Worm (Caenorhabditis elegans) whole organism, L1 larva: Measurements from ENCODE around the gene elpc-3.
A peak's percentile ranks its signal among the peaks of the same experiment; 100 is the strongest.

Experiments used
- C34B4.2 ChIP-seq: sonication (generic microtip); optimal IDR thresholded peaks from 2 replicates; lab custom pipeline; 2017; ENCODE audit warnings: mild to moderate bottlenecking, missing genetic modification characterization, missing compliant biosample characterization
- Y116A8C.19 ChIP-seq: sonication (generic microtip); optimal IDR thresholded peaks from 2 replicates; lab custom pipeline; 2016; ENCODE audit warnings: missing compliant biosample characterization, missing genetic modification characterization, borderline replicate concordance
- aha-1 ChIP-seq: fragments of 150-350 bp; optimal IDR thresholded peaks from 2 replicates; lab custom pipeline; 2014; ENCODE audit warnings: missing biosample characterization, missing genetic modification characterization
- alr-1 ChIP-seq: fragments of 200-800 bp; sonication (Bioruptor generic); optimal IDR thresholded peaks from 2 replicates; lab custom pipeline; 2018; ENCODE audit warnings: borderline replicate concordance, mild to moderate bottlenecking, missing genetic modification characterization, missing compliant biosample characterization
- aly-2 ChIP-seq: fragments of 150-350 bp; optimal IDR thresholded peaks from 2 replicates; lab custom pipeline; 2014; ENCODE audit warnings: missing biosample characterization, missing genetic modification characterization
- ama-1 ChIP-seq: fragments of 150-350 bp; optimal IDR thresholded peaks from 2 replicates; lab custom pipeline; 2014
- ceh-63 ChIP-seq: fragments of 200-800 bp; sonication (Bioruptor generic); optimal IDR thresholded peaks from 2 replicates; lab custom pipeline; 2018; ENCODE audit warnings: mild to moderate bottlenecking, missing genetic modification characterization, missing compliant biosample characterization
- ceh-8 ChIP-seq: fragments of 200-800 bp; sonication (Bioruptor generic); optimal IDR thresholded peaks from 2 replicates; lab custom pipeline; 2018; ENCODE audit warnings: mild to moderate bottlenecking, missing genetic modification characterization, moderate library complexity, missing compliant biosample characterization
- ceh-90 ChIP-seq: sonication (generic microtip); optimal IDR thresholded peaks from 2 replicates; lab custom pipeline; 2016; ENCODE audit warnings: missing genetic modification characterization, missing compliant biosample characterization
- efl-1 ChIP-seq, 4 experiments: fragments of 150-350 bp; optimal IDR thresholded peaks in 3 of 4; peaks in 1 of 4; 1 replicate in 1 of 4; 2 replicates in 3 of 4; lab custom pipeline; 2014; ENCODE audit warnings: missing biosample characterization in 2 of 4, missing genetic modification characterization in 2 of 4, missing genetic modification reagents in 2 of 4
- efl-3 ChIP-seq: fragments of 200-800 bp; sonication (Bioruptor generic); optimal IDR thresholded peaks from 2 replicates; lab custom pipeline; 2018; ENCODE audit warnings: mild to moderate bottlenecking, missing genetic modification characterization, missing compliant biosample characterization
- elt-2 ChIP-seq: sonication (generic microtip); optimal IDR thresholded peaks from 2 replicates; lab custom pipeline; 2016; ENCODE audit warnings: missing genetic modification characterization, mild to moderate bottlenecking, inconsistent platforms, missing compliant biosample characterization, missing genetic modification reagents
- elt-3 ChIP-seq, 6 experiments: fragments of 150-350 bp in 1 of 6; sonication (generic microtip); optimal IDR thresholded peaks; 2 replicates each; lab custom pipeline; 2017 to 2018; ENCODE audit warnings: missing biosample characterization in 6 of 6, missing genetic modification characterization in 6 of 6, inconsistent platforms in 1 of 6
- fkh-10 ChIP-seq: sonication (generic microtip); optimal IDR thresholded peaks from 2 replicates; lab custom pipeline; 2017; ENCODE audit warnings: missing biosample characterization, missing genetic modification reagents, missing genetic modification characterization
- fkh-4 ChIP-seq: sonication (generic microtip); optimal IDR thresholded peaks from 2 replicates; lab custom pipeline; 2016; ENCODE audit warnings: missing compliant biosample characterization, missing genetic modification characterization, borderline replicate concordance
- fkh-8 ChIP-seq: sonication (generic microtip); optimal IDR thresholded peaks from 2 replicates; lab custom pipeline; 2016; ENCODE audit warnings: mild to moderate bottlenecking, missing genetic modification characterization, missing compliant biosample characterization
- fos-1 ChIP-seq: fragments of 150-350 bp; optimal IDR thresholded peaks from 2 replicates; lab custom pipeline; 2014; ENCODE audit warnings: missing biosample characterization, missing genetic modification characterization
- hlh-17 ChIP-seq: fragments of 200-800 bp; sonication (Bioruptor generic); optimal IDR thresholded peaks from 2 replicates; lab custom pipeline; 2018; ENCODE audit warnings: missing genetic modification characterization, mild to moderate bottlenecking, missing compliant biosample characterization, moderate library complexity, borderline replicate concordance
- hlh-4 ChIP-seq: sonication (generic microtip); optimal IDR thresholded peaks from 2 replicates; lab custom pipeline; 2016; ENCODE audit warnings: mild to moderate bottlenecking, missing genetic modification characterization, missing compliant biosample characterization
- hpl-2 ChIP-seq: fragments of 150-350 bp; optimal IDR thresholded peaks from 2 replicates; lab custom pipeline; 2014; ENCODE audit warnings: missing biosample characterization, missing genetic modification reagents, missing genetic modification characterization
- lin-13 ChIP-seq: fragments of 150-350 bp; optimal IDR thresholded peaks from 2 replicates; lab custom pipeline; 2014; ENCODE audit warnings: missing biosample characterization, missing genetic modification reagents, missing genetic modification characterization
- lin-14 ChIP-seq: fragments of 200-800 bp; sonication (Bioruptor generic); optimal IDR thresholded peaks from 2 replicates; lab custom pipeline; 2018; ENCODE audit warnings: mild to moderate bottlenecking, missing genetic modification characterization, moderate library complexity, missing compliant biosample characterization
- lin-39 ChIP-seq: fragments of 150-350 bp; optimal IDR thresholded peaks from 2 replicates; lab custom pipeline; 2014; ENCODE audit warnings: missing biosample characterization, missing genetic modification reagents, missing genetic modification characterization
- lsy-2 ChIP-seq, 2 experiments: fragments of 150-350 bp; optimal IDR thresholded peaks; 2 replicates each; lab custom pipeline; 2014; ENCODE audit warnings: missing biosample characterization in 2 of 2, missing genetic modification characterization in 2 of 2
- mef-2 ChIP-seq: fragments of 150-350 bp; optimal IDR thresholded peaks from 2 replicates; lab custom pipeline; 2014; ENCODE audit warnings: missing biosample characterization, missing genetic modification characterization
- mep-1 ChIP-seq: fragments of 150-350 bp; optimal IDR thresholded peaks from 2 replicates; lab custom pipeline; 2014; ENCODE audit warnings: missing biosample characterization, missing genetic modification characterization
- nhr-237 ChIP-seq: fragments of 150-350 bp; optimal IDR thresholded peaks from 2 replicates; lab custom pipeline; 2014; ENCODE audit warnings: missing biosample characterization, missing genetic modification characterization
- nhr-76 ChIP-seq: sonication (generic microtip); optimal IDR thresholded peaks from 2 replicates; lab custom pipeline; 2017; ENCODE audit warnings: missing biosample characterization, missing genetic modification characterization
- nhr-84 ChIP-seq: sonication (generic microtip); optimal IDR thresholded peaks from 2 replicates; lab custom pipeline; 2017; ENCODE audit warnings: missing biosample characterization, missing genetic modification characterization
- nhr-90 ChIP-seq: sonication (generic microtip); optimal IDR thresholded peaks from 2 replicates; lab custom pipeline; 2016; ENCODE audit warnings: mild to moderate bottlenecking, missing genetic modification characterization, missing compliant biosample characterization; ENCODE audit not compliant: poor library complexity
- pag-3 ChIP-seq: sonication (generic microtip); optimal IDR thresholded peaks from 2 replicates; lab custom pipeline; 2017; ENCODE audit warnings: missing genetic modification characterization, mild to moderate bottlenecking, missing compliant biosample characterization, antibody characterized with exemption, borderline replicate concordance; ENCODE audit not compliant: insufficient read depth
- pax-3 ChIP-seq: fragments of 200-800 bp; sonication (Bioruptor generic); optimal IDR thresholded peaks from 2 replicates; lab custom pipeline; 2018; ENCODE audit warnings: mild to moderate bottlenecking, missing genetic modification characterization, moderate library complexity, missing compliant biosample characterization
- pqm-1 ChIP-seq: sonication (generic microtip); optimal IDR thresholded peaks from 3 replicates; lab custom pipeline; 2017; ENCODE audit warnings: missing biosample characterization, missing genetic modification characterization
- snpc-4 ChIP-seq: fragments of 150-350 bp; optimal IDR thresholded peaks from 2 replicates; lab custom pipeline; 2014; ENCODE audit warnings: missing biosample characterization, missing genetic modification characterization
- snu-23 ChIP-seq: sonication (generic microtip); optimal IDR thresholded peaks from 2 replicates; lab custom pipeline; 2016; ENCODE audit warnings: missing genetic modification characterization, missing compliant biosample characterization
- sox-4 ChIP-seq: sonication (generic microtip); optimal IDR thresholded peaks from 2 replicates; lab custom pipeline; 2016; ENCODE audit warnings: missing genetic modification characterization, missing compliant biosample characterization
- tlp-1 ChIP-seq: fragments of 150-350 bp; optimal IDR thresholded peaks from 2 replicates; lab custom pipeline; 2014; ENCODE audit warnings: missing biosample characterization, missing genetic modification characterization
- unc-130 ChIP-seq: fragments of 150-350 bp; optimal IDR thresholded peaks from 2 replicates; lab custom pipeline; 2017; ENCODE audit warnings: missing biosample characterization, missing genetic modification characterization, inconsistent platforms
- unc-30 ChIP-seq: sonication (generic microtip); optimal IDR thresholded peaks from 2 replicates; lab custom pipeline; 2017; ENCODE audit warnings: missing biosample characterization, missing genetic modification characterization
- zip-4 ChIP-seq: fragments of 200-800 bp; sonication (Bioruptor generic); optimal IDR thresholded peaks from 2 replicates; lab custom pipeline; 2018; ENCODE audit warnings: mild to moderate bottlenecking, missing genetic modification characterization, moderate library complexity, missing compliant biosample characterization

Gene elpc-3

DNA sequence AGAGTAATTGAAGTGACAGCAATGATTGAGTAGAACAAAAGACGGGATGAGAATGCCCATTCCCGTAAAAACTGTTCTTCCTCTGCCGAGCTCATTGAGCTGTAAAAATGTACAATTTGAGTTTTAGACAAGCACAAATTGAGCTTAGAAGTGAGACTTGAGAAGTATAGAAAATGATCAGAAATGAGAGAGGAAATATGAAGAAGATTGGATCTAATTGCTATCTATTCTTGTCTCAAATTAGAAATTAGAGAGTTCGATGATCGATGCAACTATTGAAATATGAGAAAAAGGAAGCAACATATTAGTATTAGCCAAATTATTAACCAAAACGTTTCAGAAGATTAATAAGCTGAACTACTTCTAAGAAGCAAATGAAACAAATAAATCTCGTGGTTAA, 11.1 kb downstream of the elpc-3 start, which contains the start of gene ZK863.1:
Gene ZK863.1, minus strand, starts transcription at position 101 of the 400 bp plus-strand sequence.
- TF ChIP-seq lin-14 (GFP tag; lab: Kevin White, UChicago) (peak; percentile 35), lin-39 (tag; lab: Kevin White, UChicago) (no peak)
- TF ChIP-seq, all 84 proteins: peak for 1

DNA sequence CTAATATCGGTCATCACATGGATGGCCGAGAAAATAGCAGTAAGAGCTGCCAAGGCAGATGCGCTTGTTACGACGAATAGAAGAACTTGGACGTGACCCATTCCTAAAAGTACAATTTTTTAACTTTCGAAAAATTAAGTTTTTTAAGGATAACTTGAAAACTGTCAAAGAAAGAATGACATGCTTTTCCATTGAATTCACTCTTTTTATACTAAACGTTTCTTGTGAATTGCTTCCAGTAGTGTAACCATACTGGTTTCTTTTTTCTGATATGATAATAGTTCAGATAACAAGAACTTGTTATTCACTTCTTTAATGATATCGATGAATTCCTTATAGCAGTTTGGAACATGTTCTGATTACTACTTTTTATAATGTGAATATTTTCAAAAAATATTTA, 13.6 kb downstream of the elpc-3 start, which contains the start of gene col-37:
Gene col-37, minus strand, starts transcription at position 101 of the 400 bp plus-strand sequence.
- TF ChIP-seq hlh-17 (GFP tag; lab: Kevin White, UChicago) (no peak), ceh-63 (no peak), lsy-2 (tag; optimal IDR thresholded peaks at IDR 0.05; lab: Kevin White, UChicago) (no peak), tlp-1 (tag; lab: Kevin White, UChicago) (no peak), sox-4 (tag; lab: Kevin White, UChicago) (no peak), pax-3 (no peak), ceh-8 (GFP tag; lab: Kevin White, UChicago) (no peak), C34B4.2 (no peak), nhr-84 (no peak), alr-1 (tag; lab: Kevin White, UChicago) (no peak), snpc-4 (tag; lab: Kevin White, UChicago) (no peak), mep-1 (tag; lab: Kevin White, UChicago) (no peak), pqm-1 (no peak), hpl-2 (GFP tag; lab: Kevin White, UChicago) (no peak)

DNA sequence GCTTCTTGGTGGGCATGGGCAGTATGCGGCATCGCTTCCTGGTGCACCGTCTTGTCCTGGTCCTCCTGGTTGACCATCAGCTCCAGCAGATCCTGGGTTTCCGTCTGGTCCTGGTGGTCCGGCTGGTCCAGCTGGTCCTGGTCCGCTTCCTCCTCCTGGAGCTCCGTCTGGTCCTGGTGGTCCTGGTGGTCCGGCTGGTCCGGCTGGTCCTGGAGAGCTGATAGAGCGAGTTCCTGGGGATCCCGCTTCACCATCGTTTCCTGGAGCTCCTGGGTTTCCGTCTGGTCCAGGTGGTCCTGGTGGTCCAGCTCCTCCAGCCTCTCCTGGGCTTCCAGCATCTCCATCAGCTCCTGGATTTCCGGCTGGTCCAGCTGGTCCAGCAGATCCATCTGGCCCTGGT, 14.2 kb downstream of the elpc-3 start:
- TF ChIP-seq zip-4 (GFP tag; lab: Kevin White, UChicago) = no peak
- peak; percentile 43 for TF ChIP-seq ceh-8 (GFP tag; lab: Kevin White, UChicago)

DNA sequence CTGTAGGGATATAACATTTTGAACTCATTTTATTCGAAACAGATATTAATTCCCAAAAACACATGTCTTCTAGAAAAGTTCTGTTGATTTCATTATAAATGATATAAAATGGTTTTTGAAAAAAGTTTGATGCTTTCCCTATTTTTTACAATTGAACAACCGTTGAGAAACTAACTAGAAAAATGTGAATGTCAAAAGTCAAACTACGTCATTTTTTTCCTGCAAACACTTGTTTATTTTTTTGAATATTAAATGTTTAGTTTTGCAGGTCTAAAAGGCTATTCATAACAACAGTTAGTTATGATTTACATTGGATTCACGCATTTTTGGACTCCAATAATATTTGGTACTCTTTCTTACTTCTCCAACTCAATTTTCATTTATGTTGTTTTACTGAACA, 18.3 kb downstream of the elpc-3 start, which contains the start of gene srj-4:
Gene srj-4, plus strand, starts transcription at position 301 of the 400 bp plus-strand sequence.
- TF ChIP-seq ceh-90 (tag; lab: Kevin White, UChicago) (no peak), elt-2 (tag; lab: Kevin White, UChicago) (no peak), nhr-90 (tag; lab: Kevin White, UChicago) (no peak), fkh-10 (GFP tag; lab: Kevin White, UChicago) (no peak), efl-3 (GFP tag; lab: Kevin White, UChicago) (no peak), aly-2 (tag; lab: Kevin White, UChicago) (no peak), efl-1 (optimal IDR thresholded peaks at IDR 0.05; lab: Kevin White, UChicago) (no peak), efl-1 (GFP tag; optimal IDR thresholded peaks at IDR 0.05 in 1 of 2; lab: Kevin White, UChicago) (no peak), zip-4 (GFP tag; lab: Kevin White, UChicago) (no peak), snpc-4 (tag; lab: Kevin White, UChicago) (no peak), snu-23 (GFP tag; lab: Kevin White, UChicago) (no peak), Y116A8C.19 (tag; lab: Kevin White, UChicago) (no peak), hlh-4 (no peak)

DNA sequence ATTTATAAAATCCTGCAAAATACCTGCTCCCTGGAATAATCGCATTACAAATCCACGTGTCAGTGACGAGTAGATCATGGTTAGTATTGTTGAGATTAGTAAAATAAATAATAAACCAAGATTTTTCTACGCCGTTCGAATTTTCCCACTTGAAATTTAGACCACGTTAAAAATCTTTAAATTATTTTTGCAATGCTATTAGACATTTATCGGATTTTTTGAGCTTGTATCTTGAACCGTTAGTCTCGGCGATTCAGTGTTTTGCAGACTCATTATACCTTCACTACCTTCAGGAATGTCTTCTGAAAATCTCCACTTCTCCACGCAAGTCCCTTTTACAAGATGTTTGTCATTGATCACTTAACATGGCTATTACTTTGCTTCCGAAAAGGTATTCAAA, 19.0 kb downstream of the elpc-3 start, which contains the start of gene C27A7.5:
Gene C27A7.5, minus strand, starts transcription at position 101 of the 400 bp plus-strand sequence.
- TF ChIP-seq mep-1 (tag; lab: Kevin White, UChicago) (no peak), ama-1 (lab: Kevin White, UChicago) (no peak), fos-1 (tag; lab: Kevin White, UChicago) (no peak)

DNA sequence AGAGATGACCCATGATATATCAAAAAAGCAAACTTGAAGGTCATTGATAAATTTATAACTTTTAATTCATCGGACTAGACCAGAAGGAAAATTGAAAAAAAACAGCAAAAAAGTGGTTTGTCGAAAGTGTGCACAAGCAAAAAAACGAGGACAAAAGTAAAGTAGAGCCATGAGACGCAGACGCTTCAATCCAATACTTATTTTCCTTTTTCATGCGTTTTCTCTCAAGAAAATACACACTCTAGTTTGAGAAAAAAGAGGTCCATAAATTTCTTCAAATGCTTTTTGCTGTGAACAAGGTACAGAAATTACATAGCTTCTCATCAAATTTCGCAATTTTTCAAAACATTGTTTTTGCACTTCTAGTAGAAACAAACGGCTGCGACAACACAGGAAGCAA, 20.1 kb downstream of the elpc-3 start:
- TF ChIP-seq nhr-76 (no peak), mef-2 (tag; lab: Kevin White, UChicago) (no peak), lin-39 (tag; lab: Kevin White, UChicago) (no peak), lin-13 (GFP tag; lab: Kevin White, UChicago) (no peak), sox-4 (tag; lab: Kevin White, UChicago) (no peak), elt-3 (tag; optimal IDR thresholded peaks at IDR 0.05; lab: Kevin White, UChicago) (peak in 1 of 6 experiments; percentile 77), nhr-90 (tag; lab: Kevin White, UChicago) (no peak), lin-14 (GFP tag; lab: Kevin White, UChicago) (peak; percentile 61), fkh-8 (no peak), pag-3 (tag; lab: Kevin White, UChicago) (no peak), aha-1 (no peak), unc-30 (tag; lab: Kevin White, UChicago) (no peak), pqm-1 (no peak), ceh-63 (no peak), fkh-4 (no peak), efl-1 (optimal IDR thresholded peaks at IDR 0.05; lab: Kevin White, UChicago) (no peak), efl-1 (GFP tag; optimal IDR thresholded peaks at IDR 0.05 in 1 of 2; lab: Kevin White, UChicago) (no peak), nhr-237 (no peak), unc-130 (tag; lab: Kevin White, UChicago) (no peak), hlh-4 (no peak), lsy-2 (tag; optimal IDR thresholded peaks at IDR 0.05; lab: Kevin White, UChicago) (peak in 1 of 2 experiments; percentile 23)
